Fruit fly (Drosophila melanogaster): ENCODE data around the gene Abp1.
A peak's percentile ranks its signal among the peaks of the same experiment; 100 is the strongest.

Gene Abp1

DNA sequence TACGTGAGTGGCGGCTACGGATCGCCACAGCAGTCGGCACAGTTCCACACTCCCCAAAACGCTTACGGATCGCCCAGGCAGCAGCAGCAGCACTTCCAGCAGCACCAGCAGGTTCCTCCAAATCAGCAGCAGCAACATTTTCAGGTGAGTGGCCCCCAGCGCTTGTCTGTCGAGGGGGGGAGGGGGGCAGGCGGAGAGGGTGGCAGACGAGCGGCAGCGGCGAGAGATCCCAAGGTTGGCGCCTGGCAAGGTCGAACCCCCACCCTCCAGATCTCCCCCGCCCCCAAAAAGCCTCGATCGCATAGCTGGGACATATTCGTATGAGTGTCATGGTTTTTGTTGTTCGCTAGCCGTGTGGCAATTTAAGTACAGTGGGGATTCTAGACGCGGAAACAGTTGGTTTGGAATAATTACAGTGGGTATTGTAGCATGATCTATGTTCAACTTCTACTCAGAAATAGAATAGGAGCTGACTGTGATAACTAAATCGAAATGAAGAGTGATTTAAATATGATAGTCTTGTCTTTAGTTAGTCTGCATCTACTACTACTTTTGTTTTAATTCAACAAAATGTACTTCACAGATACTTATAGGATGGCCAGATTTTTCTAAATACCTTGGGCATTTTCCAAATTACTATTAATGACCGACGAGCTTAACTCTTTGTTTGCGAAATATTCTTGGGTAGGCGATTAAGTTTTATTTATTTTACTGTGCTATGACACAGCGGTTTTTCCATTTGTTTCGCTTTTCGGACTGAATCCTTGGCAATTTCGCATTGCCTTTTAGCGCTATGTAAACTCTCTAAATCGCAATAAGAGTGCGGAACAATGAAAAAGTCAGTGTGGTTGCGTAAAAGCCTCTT is 7.5 kb downstream of the Abp1 start:
- no peak for TF ChIP-seq pad (GFP tag; optimal IDR thresholded peaks at IDR 0.05)
- TF ChIP-seq CG5204 (GFP tag; optimal IDR thresholded peaks at IDR 0.05) = no peak
- no peak for TF ChIP-seq ovo (GFP tag; optimal IDR thresholded peaks at IDR 0.05)
- no peak for TF ChIP-seq bab1 (GFP tag; optimal IDR thresholded peaks at IDR 0.05)
- TF ChIP-seq Hr96 (GFP tag; optimal IDR thresholded peaks at IDR 0.05) = no peak
- no peak for TF ChIP-seq Crg-1 (GFP tag; optimal IDR thresholded peaks at IDR 0.05)
- peak in 1 of 2 experiments; percentile 71 for TF ChIP-seq cnc (optimal IDR thresholded peaks at IDR 0.05)
- TF ChIP-seq CG12768 (GFP tag; optimal IDR thresholded peaks at IDR 0.05) = no peak

DNA sequence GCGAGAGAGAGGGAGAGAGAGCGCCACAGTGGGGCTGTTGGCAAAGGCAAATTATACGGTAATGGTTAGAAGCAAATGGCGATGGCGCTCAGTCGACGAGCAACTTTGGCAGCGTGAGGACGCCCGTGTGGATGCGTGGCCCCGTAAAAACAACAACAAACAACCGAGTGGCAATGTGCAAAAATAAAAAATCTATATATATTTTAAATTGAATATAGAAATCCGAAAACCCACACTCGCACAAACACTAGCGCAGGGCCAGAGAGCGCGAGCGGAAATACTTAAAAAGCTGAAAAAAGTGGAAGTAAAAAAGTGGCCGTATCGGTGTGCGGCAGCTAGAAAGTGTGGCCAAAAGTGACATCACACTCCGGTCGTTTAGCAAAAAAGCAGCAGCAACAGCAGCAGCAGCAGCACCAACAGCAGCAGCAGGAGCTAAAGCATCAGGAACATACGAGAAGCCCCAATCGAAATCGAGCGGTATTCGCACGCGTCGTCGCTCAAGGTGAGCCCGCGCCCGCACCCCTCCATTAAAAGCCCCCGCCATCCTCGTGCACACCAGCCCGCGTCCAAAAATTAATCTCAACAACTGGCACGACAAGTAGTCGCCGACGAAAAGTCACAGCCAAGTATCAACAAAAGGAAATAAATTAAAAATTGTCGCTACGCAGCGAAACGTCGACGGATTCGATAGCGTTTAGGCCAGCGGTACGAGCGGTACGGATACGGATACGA is 8.5 kb downstream of the Abp1 start, which contains the start of gene stv:
stv (plus strand) TSS at position 89 of the 732 bp plus-strand sequence.
- TF ChIP-seq Mnt (GFP tag; optimal IDR thresholded peaks at IDR 0.05) = no peak
- peak; percentile 18 for TF ChIP-seq CG33017 (tag; optimal IDR thresholded peaks at IDR 0.05)

DNA sequence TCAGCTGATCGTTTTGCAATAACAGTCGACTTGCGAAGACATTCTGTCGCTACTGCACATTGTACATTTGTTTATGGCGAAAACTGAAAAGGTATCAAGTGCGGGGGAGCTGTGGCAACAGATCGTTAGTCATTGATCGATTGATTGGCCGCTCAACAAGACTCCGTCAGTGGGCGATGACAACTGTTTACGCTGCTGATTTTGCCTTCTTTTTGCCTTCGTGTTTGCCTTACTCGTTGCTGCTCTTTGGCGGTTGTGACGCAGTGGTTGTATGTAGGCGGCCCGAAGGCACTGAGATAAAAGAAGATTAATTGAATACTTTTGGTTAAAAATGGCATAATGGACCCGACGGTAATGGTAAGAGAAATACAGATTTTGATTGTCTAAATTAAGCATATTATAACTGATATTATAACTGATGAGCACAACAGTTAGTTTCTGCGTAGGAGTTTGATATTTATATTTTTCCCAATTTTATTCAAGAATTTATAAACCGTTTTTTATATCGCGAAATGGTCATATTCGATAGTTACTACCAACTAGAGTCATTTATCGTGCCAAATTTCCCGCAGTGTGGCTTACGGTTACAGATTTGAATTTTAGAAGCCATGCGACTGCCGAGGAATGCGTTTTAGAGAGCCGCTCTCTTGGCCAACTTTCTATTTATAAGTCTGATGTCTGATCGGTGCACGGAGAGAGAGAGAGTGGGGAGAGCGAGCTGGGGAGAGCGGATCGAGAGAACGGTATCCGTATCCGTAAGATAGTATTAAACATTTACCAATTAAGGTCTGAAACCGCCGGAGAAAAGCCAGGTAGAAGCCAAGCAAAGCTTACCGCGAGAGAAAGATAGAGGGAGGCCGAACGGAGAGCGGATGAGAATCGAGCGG is 9.3 kb downstream of the Abp1 start:
- peak; percentile 81 for TF ChIP-seq CG5204 (GFP tag; optimal IDR thresholded peaks at IDR 0.05)
- TF ChIP-seq CG12768 (GFP tag; optimal IDR thresholded peaks at IDR 0.05) = peak; percentile 79
- TF ChIP-seq kay (GFP tag; ENCODE audit: borderline replicate concordance) = peak; percentile 98
- TF ChIP-seq CG7101 (tag; optimal IDR thresholded peaks at IDR 0.05) = peak; percentile 83
- peak; percentile 69 for TF ChIP-seq CG14711 (tag; optimal IDR thresholded peaks at IDR 0.05)
- peak; percentile 59 for TF ChIP-seq pad (GFP tag; optimal IDR thresholded peaks at IDR 0.05)
- peak; percentile 57 for TF ChIP-seq toe (GFP tag; optimal IDR thresholded peaks at IDR 0.05)
- no peak for TF ChIP-seq cnc (optimal IDR thresholded peaks at IDR 0.05)
- TF ChIP-seq Mnt (GFP tag; optimal IDR thresholded peaks at IDR 0.05) = peak; percentile 50
- TF ChIP-seq Hr96 (GFP tag; optimal IDR thresholded peaks at IDR 0.05) = peak; percentile 32
- peak; percentile 76 for TF ChIP-seq CG33017 (tag; optimal IDR thresholded peaks at IDR 0.05)
- peak; percentile 93 for TF ChIP-seq CG7045 (GFP tag; optimal IDR thresholded peaks at IDR 0.05)
- TF ChIP-seq CG1620 (GFP tag; optimal IDR thresholded peaks at IDR 0.05) = peak; percentile 52
- TF ChIP-seq Clk (GFP tag; optimal IDR thresholded peaks at IDR 0.05) = peak; percentile 75
- TF ChIP-seq bab1 (GFP tag; optimal IDR thresholded peaks at IDR 0.05) = peak; percentile 69
- peak; percentile 73 for TF ChIP-seq tj (GFP tag; optimal IDR thresholded peaks at IDR 0.05)
- TF ChIP-seq CG11617 (GFP tag; optimal IDR thresholded peaks at IDR 0.05) = peak; percentile 88
- TF ChIP-seq ovo (GFP tag; optimal IDR thresholded peaks at IDR 0.05) = no peak
- peak; percentile 10 for TF ChIP-seq Crg-1 (GFP tag; optimal IDR thresholded peaks at IDR 0.05)
- peak; percentile 26 for TF ChIP-seq cic (GFP tag; optimal IDR thresholded peaks at IDR 0.05)

DNA sequence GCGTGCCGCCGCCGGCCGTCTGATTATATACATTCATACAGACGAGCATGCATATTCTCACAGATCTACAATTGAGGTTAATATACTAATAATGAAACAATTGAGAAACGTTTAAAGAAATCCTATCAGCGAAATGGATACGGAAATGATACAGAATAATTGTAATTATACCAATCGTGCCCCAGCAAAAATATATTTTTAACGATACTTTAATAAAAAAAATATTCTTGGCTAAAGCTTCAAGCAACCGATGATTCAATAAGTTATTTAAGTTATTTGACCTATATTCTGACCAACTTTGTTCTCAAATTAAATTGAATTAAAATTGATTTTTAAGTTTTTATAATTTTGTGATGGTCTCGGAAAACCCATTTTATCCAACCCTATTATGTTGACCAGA is 10.0 kb downstream of the Abp1 start:
- TF ChIP-seq Hr96 (GFP tag; optimal IDR thresholded peaks at IDR 0.05) = no peak
- TF ChIP-seq CG5204 (GFP tag; optimal IDR thresholded peaks at IDR 0.05) = no peak
- no peak for TF ChIP-seq ovo (GFP tag; optimal IDR thresholded peaks at IDR 0.05)
- TF ChIP-seq pad (GFP tag; optimal IDR thresholded peaks at IDR 0.05) = no peak
- no peak for TF ChIP-seq CG7045 (GFP tag; optimal IDR thresholded peaks at IDR 0.05)
- TF ChIP-seq kay (GFP tag; ENCODE audit: borderline replicate concordance) = no peak
- TF ChIP-seq toe (GFP tag; optimal IDR thresholded peaks at IDR 0.05) = no peak
- no peak for TF ChIP-seq CG1620 (GFP tag; optimal IDR thresholded peaks at IDR 0.05)
- TF ChIP-seq Mnt (GFP tag; optimal IDR thresholded peaks at IDR 0.05) = no peak

DNA sequence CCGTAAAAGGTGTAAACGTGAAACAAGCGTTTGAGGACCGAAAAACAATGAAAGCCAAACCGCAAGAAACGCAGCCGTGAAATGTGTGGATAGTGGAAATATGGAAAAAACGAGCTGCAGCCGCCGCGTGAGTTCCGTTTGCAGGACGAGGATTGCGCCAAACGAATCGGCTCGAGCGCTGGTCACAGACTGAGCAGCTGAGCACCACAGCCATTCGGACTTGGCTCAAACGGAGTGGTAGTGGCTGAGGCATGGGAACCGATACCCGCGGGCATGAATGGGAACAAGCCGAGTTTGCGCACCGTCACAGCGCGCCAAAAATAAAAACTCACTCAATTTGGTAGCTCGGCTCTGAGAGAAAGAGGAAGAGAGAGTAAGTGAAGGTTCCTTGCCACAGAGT is 11.5 kb downstream of the Abp1 start, which contains the start of gene CG10089:
CG10089 (minus strand) TSS at position 181 of the 400 bp plus-strand sequence.
- TF ChIP-seq CG7101 (tag; optimal IDR thresholded peaks at IDR 0.05) (no peak), CG33017 (tag; optimal IDR thresholded peaks at IDR 0.05) (no peak), CG11617 (GFP tag; optimal IDR thresholded peaks at IDR 0.05) (no peak), CG5204 (GFP tag; optimal IDR thresholded peaks at IDR 0.05) (no peak), cic (GFP tag; optimal IDR thresholded peaks at IDR 0.05) (no peak), cnc (optimal IDR thresholded peaks at IDR 0.05) (no peak), ovo (GFP tag; optimal IDR thresholded peaks at IDR 0.05) (no peak), bab1 (GFP tag; optimal IDR thresholded peaks at IDR 0.05) (no peak), Mnt (GFP tag; optimal IDR thresholded peaks at IDR 0.05) (no peak), kay (GFP tag; ENCODE audit: borderline replicate concordance) (no peak), pad (GFP tag; optimal IDR thresholded peaks at IDR 0.05) (no peak), CG1620 (GFP tag; optimal IDR thresholded peaks at IDR 0.05) (no peak), CG14711 (tag; optimal IDR thresholded peaks at IDR 0.05) (no peak), Crg-1 (GFP tag; optimal IDR thresholded peaks at IDR 0.05) (no peak), Clk (GFP tag; optimal IDR thresholded peaks at IDR 0.05) (no peak), toe (GFP tag; optimal IDR thresholded peaks at IDR 0.05) (no peak), CG12768 (GFP tag; optimal IDR thresholded peaks at IDR 0.05) (no peak), Hr96 (GFP tag; optimal IDR thresholded peaks at IDR 0.05) (no peak)

All from whole organism, adult.